Worm (Caenorhabditis elegans) whole organism, mixed stage, embryonic: Measurements from ENCODE around the gene aman-1.

ENCODE experiments used
- M03D4.4 ChIP-seq: sonication (generic microtip); optimal IDR thresholded peaks from 2 replicates; lab custom pipeline; 2017; ENCODE audit warnings: mild to moderate bottlenecking, missing genetic modification characterization, missing compliant biosample characterization
- bed-3 ChIP-seq: fragments of 200-800 bp; sonication (Bioruptor generic); optimal IDR thresholded peaks from 3 replicates; lab custom pipeline; 2018; ENCODE audit warnings: mild to moderate bottlenecking, missing genetic modification characterization, moderate library complexity, missing compliant biosample characterization
- blmp-1 ChIP-seq: fragments of 150-350 bp; optimal IDR thresholded peaks from 2 replicates; lab custom pipeline; 2014; ENCODE audit warnings: missing biosample characterization, missing genetic modification characterization
- ceh-39 ChIP-seq: fragments of 150-350 bp; optimal IDR thresholded peaks from 2 replicates; lab custom pipeline; 2014; ENCODE audit warnings: missing biosample characterization, missing genetic modification characterization
- ceh-43 ChIP-seq: fragments of 200-800 bp; sonication (Bioruptor generic); optimal IDR thresholded peaks from 2 replicates; lab custom pipeline; 2018; ENCODE audit warnings: mild to moderate bottlenecking, missing genetic modification characterization, moderate library complexity, missing compliant biosample characterization
- ceh-83 ChIP-seq: fragments of 200-800 bp; sonication (Bioruptor generic); optimal IDR thresholded peaks from 2 replicates; lab custom pipeline; 2018; ENCODE audit warnings: mild to moderate bottlenecking, missing genetic modification characterization, missing compliant biosample characterization
- ces-1 ChIP-seq: fragments of 150-350 bp; optimal IDR thresholded peaks from 2 replicates; lab custom pipeline; 2014; ENCODE audit warnings: missing biosample characterization, missing genetic modification reagents, missing genetic modification characterization
- cnd-1 ChIP-seq: fragments of 200-800 bp; sonication (Bioruptor generic); optimal IDR thresholded peaks from 2 replicates; lab custom pipeline; 2018; ENCODE audit warnings: mild to moderate bottlenecking, missing genetic modification characterization, missing compliant biosample characterization
- elt-1 ChIP-seq: sonication (generic microtip); optimal IDR thresholded peaks from 2 replicates; lab custom pipeline; 2017; ENCODE audit warnings: missing genetic modification characterization, mild to moderate bottlenecking, missing compliant biosample characterization, antibody characterized with exemption, moderate library complexity, borderline replicate concordance; ENCODE audit not compliant: insufficient read depth
- flh-1 ChIP-seq: fragments of 200-800 bp; sonication (Bioruptor generic); optimal IDR thresholded peaks from 2 replicates; lab custom pipeline; 2018; ENCODE audit warnings: mild to moderate bottlenecking, missing genetic modification characterization, moderate library complexity, missing compliant biosample characterization
- ham-2 ChIP-seq: fragments of 200-800 bp; sonication (Bioruptor generic); optimal IDR thresholded peaks from 2 replicates; lab custom pipeline; 2018; ENCODE audit warnings: mild to moderate bottlenecking, missing genetic modification characterization, missing compliant biosample characterization
- hlh-1 ChIP-seq: fragments of 150-350 bp; optimal IDR thresholded peaks from 2 replicates; lab custom pipeline; 2014; ENCODE audit warnings: missing biosample characterization, missing genetic modification reagents, missing genetic modification characterization
- lin-13 ChIP-seq: fragments of 150-350 bp; optimal IDR thresholded peaks from 2 replicates; lab custom pipeline; 2014; ENCODE audit warnings: missing biosample characterization, missing genetic modification characterization
- lin-32 ChIP-seq: fragments of 200-800 bp; sonication (Bioruptor generic); optimal IDR thresholded peaks from 2 replicates; lab custom pipeline; 2018; ENCODE audit warnings: mild to moderate bottlenecking, missing genetic modification characterization, missing compliant biosample characterization
- lsy-2 ChIP-seq: fragments of 150-350 bp; optimal IDR thresholded peaks from 2 replicates; lab custom pipeline; 2014; ENCODE audit warnings: missing biosample characterization, missing genetic modification characterization
- mab-5 ChIP-seq: fragments of 150-350 bp; optimal IDR thresholded peaks from 2 replicates; lab custom pipeline; 2014; ENCODE audit warnings: missing biosample characterization, missing genetic modification characterization
- mep-1 ChIP-seq: fragments of 150-350 bp; optimal IDR thresholded peaks from 2 replicates; lab custom pipeline; 2017; ENCODE audit warnings: missing biosample characterization, missing genetic modification reagents, missing genetic modification characterization, inconsistent platforms
- mls-2 ChIP-seq: sonication (generic microtip); optimal IDR thresholded peaks from 2 replicates; lab custom pipeline; 2016; ENCODE audit warnings: mild to moderate bottlenecking, missing genetic modification characterization, moderate library complexity, missing compliant biosample characterization
- nhr-12 ChIP-seq: fragments of 150-350 bp; optimal IDR thresholded peaks from 2 replicates; lab custom pipeline; 2014; ENCODE audit warnings: missing biosample characterization, missing genetic modification characterization
- nhr-2 ChIP-seq: fragments of 150-350 bp; optimal IDR thresholded peaks from 2 replicates; lab custom pipeline; 2014; ENCODE audit warnings: missing biosample characterization, missing genetic modification characterization
- nhr-237 ChIP-seq: fragments of 150-350 bp; optimal IDR thresholded peaks from 2 replicates; lab custom pipeline; 2014; ENCODE audit warnings: missing biosample characterization, missing genetic modification characterization
- nhr-28 ChIP-seq: fragments of 150-350 bp; optimal IDR thresholded peaks from 2 replicates; lab custom pipeline; 2014; ENCODE audit warnings: missing biosample characterization, missing genetic modification characterization
- nhr-76 ChIP-seq: sonication (generic microtip); optimal IDR thresholded peaks from 2 replicates; lab custom pipeline; 2017; ENCODE audit warnings: missing biosample characterization, missing genetic modification characterization
- pha-4 ChIP-seq: fragments of 150-350 bp; optimal IDR thresholded peaks from 2 replicates; lab custom pipeline; 2018; ENCODE audit warnings: missing biosample characterization, missing genetic modification reagents, missing genetic modification characterization
- sem-2 ChIP-seq: fragments of 200-800 bp; sonication (Bioruptor generic); optimal IDR thresholded peaks from 2 replicates; lab custom pipeline; 2018; ENCODE audit warnings: mild to moderate bottlenecking, missing genetic modification characterization, missing compliant biosample characterization
- snpc-4 ChIP-seq: fragments of 150-350 bp; optimal IDR thresholded peaks from 2 replicates; lab custom pipeline; 2014; ENCODE audit warnings: missing biosample characterization, missing genetic modification characterization
- sptf-1 ChIP-seq: sonication (generic microtip); optimal IDR thresholded peaks from 2 replicates; lab custom pipeline; 2017; ENCODE audit warnings: mild to moderate bottlenecking, missing genetic modification characterization, moderate library complexity, missing compliant biosample characterization
- tbx-8 ChIP-seq: fragments of 200-800 bp; sonication (Bioruptor generic); optimal IDR thresholded peaks from 2 replicates; lab custom pipeline; 2018; ENCODE audit warnings: mild to moderate bottlenecking, missing genetic modification characterization, moderate library complexity, missing compliant biosample characterization
- unc-120 ChIP-seq: sonication (generic microtip); optimal IDR thresholded peaks from 2 replicates; lab custom pipeline; 2017; ENCODE audit warnings: missing genetic modification characterization, missing compliant biosample characterization; ENCODE audit not compliant: poor library complexity, severe bottlenecking
- unc-62 ChIP-seq: fragments of 150-350 bp; optimal IDR thresholded peaks from 2 replicates; lab custom pipeline; 2014; ENCODE audit warnings: missing biosample characterization, missing genetic modification reagents, missing genetic modification characterization
- zip-8 ChIP-seq: fragments of 150-350 bp; optimal IDR thresholded peaks from 2 replicates; lab custom pipeline; 2014; ENCODE audit warnings: missing biosample characterization, missing genetic modification characterization
- ztf-11 ChIP-seq: fragments of 150-350 bp; optimal IDR thresholded peaks from 2 replicates; lab custom pipeline; 2014; ENCODE audit warnings: missing biosample characterization, missing genetic modification characterization

aman-1 gene

DNA sequence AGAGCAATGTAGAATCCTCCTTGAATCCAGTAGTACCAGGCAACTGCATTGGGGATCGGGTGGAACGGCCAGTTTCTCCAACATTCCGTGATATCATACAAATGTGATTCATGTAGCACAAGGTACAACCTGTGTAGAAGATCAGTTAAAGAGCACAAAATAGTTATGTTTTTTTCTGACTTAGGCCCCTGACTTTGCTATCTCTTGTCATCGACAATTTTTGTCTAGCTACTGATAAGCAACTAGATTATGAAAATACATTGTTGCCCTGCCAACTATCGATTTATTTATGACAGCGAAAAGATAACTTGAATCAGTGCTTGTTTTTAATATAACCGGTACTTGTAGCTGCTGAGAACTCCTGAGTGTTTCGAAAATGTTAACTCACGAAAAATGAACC, 34.6 kb upstream of the aman-1 start:
- TF ChIP-seq hlh-1 (tag; lab: Kevin White, UChicago) = no peak
- TF ChIP-seq nhr-237 (tag; lab: Kevin White, UChicago) = no peak
- TF ChIP-seq mab-5 (tag; lab: Kevin White, UChicago) = no peak
- TF ChIP-seq lin-13 (tag; lab: Kevin White, UChicago) = no peak
- no peak for TF ChIP-seq snpc-4 (tag; lab: Kevin White, UChicago)
- no peak for TF ChIP-seq ceh-83 (GFP tag; lab: Kevin White, UChicago)
- no peak for TF ChIP-seq ceh-43 (GFP tag; lab: Kevin White, UChicago)
- no peak for TF ChIP-seq unc-120

DNA sequence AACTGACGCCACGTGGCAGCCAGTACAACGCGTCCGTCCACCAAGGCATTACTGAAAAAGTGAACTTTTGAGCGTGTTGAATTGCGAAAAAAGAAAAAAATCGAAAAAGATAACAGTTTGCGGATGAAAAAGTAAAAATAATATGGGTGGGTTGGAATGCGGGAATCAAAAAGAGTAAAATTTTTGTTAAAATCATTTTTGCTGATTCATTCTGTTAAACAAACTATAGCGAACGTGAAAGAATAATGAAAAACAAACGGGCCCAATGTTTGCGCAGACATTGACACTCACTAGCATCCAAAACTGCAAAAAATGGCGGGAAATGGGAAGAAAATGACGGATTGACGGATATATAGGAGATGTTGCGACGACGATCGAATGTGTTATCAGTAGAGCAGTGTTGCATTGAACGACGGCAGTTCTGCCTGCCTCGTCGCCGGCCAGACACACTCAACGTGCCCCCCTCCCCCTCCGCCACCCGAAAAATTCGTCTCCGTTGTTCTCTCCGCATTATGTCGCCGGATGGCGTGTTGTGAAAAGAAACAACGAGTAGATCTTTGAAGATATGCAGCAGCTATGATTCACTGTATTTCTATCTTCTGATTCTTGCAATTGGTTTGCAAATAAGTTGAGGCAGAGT, 33.4 kb upstream of the aman-1 start, which contains the start of gene hyl-2:
TSS of gene hyl-2 (minus strand) at position 51 of the 640 bp plus-strand sequence.
- peak; percentile 8 for TF ChIP-seq mls-2 (tag; lab: Kevin White, UChicago)
- TF ChIP-seq elt-1 (tag; lab: Kevin White, UChicago) = peak; percentile 21
- no peak for TF ChIP-seq bed-3 (GFP tag; lab: Kevin White, UChicago)
- TF ChIP-seq lin-32 (GFP tag; lab: Kevin White, UChicago) = no peak
- TF ChIP-seq hlh-1 (tag; lab: Kevin White, UChicago) = peak; percentile 5
- peak; percentile 39 for TF ChIP-seq cnd-1
- TF ChIP-seq blmp-1 = no peak
- TF ChIP-seq lsy-2 = no peak
- peak; percentile 37 for TF ChIP-seq ham-2
- no peak for TF ChIP-seq tbx-8 (GFP tag; lab: Kevin White, UChicago)
- TF ChIP-seq snpc-4 (tag; lab: Kevin White, UChicago) = no peak
- peak; percentile 10 for TF ChIP-seq lin-13 (tag; lab: Kevin White, UChicago)
- TF ChIP-seq ceh-83 (GFP tag; lab: Kevin White, UChicago) = no peak
- TF ChIP-seq sptf-1 (tag; lab: Kevin White, UChicago) = peak; percentile 42
- no peak for TF ChIP-seq mab-5 (tag; lab: Kevin White, UChicago)
- no peak for TF ChIP-seq flh-1 (GFP tag; lab: Kevin White, UChicago)
- TF ChIP-seq pha-4 (tag; lab: Kevin White, UChicago) = no peak

DNA sequence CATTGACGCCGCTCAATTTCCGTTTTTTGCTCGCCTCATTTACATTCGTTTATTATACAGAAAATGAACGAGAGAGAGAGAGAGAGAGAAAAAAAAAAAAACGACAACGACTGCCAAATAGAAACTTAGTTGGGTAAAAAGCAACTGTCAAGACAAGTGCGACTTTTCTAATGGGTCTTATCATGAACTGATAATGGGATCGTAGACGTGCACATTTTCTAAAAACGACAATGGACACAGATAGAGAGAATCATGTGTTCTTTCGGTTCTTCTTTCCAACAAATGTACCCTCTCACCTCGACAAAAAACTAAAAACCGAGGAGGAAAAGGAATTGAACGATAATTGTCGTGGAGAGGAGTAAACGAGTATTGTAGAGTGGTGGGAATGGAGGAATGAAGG, 32.8 kb upstream of the aman-1 start:
- TF ChIP-seq zip-8 (tag; lab: Kevin White, UChicago) (no peak), snpc-4 (tag; lab: Kevin White, UChicago) (no peak), blmp-1 (no peak), nhr-12 (tag; lab: Kevin White, UChicago) (no peak), mab-5 (tag; lab: Kevin White, UChicago) (no peak), bed-3 (GFP tag; lab: Kevin White, UChicago) (no peak), nhr-2 (tag; lab: Kevin White, UChicago) (no peak), flh-1 (GFP tag; lab: Kevin White, UChicago) (no peak), elt-1 (tag; lab: Kevin White, UChicago) (no peak), ceh-39 (tag; lab: Kevin White, UChicago) (no peak), M03D4.4 (tag; lab: Kevin White, UChicago) (no peak), pha-4 (tag; lab: Kevin White, UChicago) (no peak), hlh-1 (tag; lab: Kevin White, UChicago) (no peak)

DNA sequence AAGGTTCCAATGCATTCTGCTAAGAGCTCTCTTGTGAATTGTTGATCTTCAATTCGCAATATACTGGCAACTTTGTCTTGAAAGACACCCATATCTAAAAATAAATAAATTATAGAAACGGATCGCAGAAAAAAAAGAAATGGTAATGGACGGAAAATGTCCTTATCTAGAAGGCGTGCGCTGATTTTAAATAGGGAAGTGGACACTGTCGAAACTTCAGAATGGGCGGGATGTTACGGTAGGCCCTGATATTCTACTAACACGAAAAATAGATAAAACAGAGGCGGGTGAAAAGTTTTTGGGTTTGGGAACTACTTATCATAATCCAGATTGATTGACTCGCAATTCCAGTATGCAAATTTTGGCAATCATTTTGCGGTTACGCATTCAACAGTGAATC, 28.0 kb upstream of the aman-1 start, which contains the start of gene aqp-8:
TSS of gene aqp-8 (minus strand) at position 101 of the 400 bp plus-strand sequence.
- TF ChIP-seq nhr-237 (tag; lab: Kevin White, UChicago) (no peak), hlh-1 (tag; lab: Kevin White, UChicago) (no peak), zip-8 (tag; lab: Kevin White, UChicago) (no peak), sptf-1 (tag; lab: Kevin White, UChicago) (no peak), ham-2 (no peak), nhr-76 (tag; lab: Kevin White, UChicago) (no peak)

DNA sequence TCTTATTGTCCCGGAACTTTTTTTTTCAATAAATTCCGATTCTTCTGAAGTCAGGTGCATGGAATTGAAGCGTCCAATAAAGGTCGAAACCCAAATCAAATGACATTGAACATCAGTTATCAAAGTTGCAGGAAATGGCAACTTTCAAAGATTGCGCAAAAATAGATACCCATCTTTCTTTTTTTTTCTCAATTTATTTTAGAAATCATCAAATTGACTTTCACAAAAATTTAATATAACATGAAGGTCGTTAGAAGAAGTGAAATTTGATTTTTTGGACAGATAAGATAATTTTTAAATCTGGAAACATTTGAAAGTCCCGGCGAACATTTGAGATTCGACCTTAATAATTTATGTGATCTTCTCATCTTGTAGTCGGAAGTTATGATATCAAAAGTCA, 27.2 kb upstream of the aman-1 start:
- no peak for TF ChIP-seq lin-32 (GFP tag; lab: Kevin White, UChicago)
- no peak for TF ChIP-seq hlh-1 (tag; lab: Kevin White, UChicago)
- TF ChIP-seq zip-8 (tag; lab: Kevin White, UChicago) = no peak
- TF ChIP-seq, all 35 proteins: peak for 0

DNA sequence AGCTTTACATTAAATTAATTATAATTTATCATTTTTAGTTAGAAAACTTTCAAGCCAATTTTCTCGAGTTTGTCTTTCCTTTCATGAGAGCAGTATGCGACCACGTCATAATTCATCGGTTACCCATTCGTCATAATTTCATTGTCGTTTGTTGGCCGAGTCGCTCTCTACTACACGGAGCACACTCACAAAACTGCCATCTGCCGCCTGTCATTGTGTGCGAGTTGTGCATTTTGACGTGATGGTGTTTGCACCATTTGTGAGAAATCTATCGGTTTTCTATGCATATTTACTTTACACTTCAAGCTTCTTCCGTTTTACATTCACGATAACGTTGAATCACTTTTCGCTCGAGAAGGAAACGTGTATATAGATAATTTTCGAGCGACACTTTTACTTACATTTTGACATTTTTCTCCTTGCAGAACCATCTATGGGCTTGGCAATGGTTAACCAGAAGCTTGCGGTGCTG, 26.1 kb upstream of the aman-1 start, which contains the start of gene dhhc-10:
TSS of gene dhhc-10 (plus strand) at position 422 of the 472 bp plus-strand sequence.
- peak; percentile 78 for TF ChIP-seq hlh-1 (tag; lab: Kevin White, UChicago)
- peak; percentile 70 for TF ChIP-seq nhr-2 (tag; lab: Kevin White, UChicago)
- TF ChIP-seq unc-62 (GFP tag; lab: Kevin White, UChicago) = peak; percentile 71
- no peak for TF ChIP-seq sem-2 (GFP tag; lab: Kevin White, UChicago)
- peak; percentile 29 for TF ChIP-seq mep-1 (tag; lab: Kevin White, UChicago)
- TF ChIP-seq nhr-28 (tag; lab: Kevin White, UChicago) = no peak
- TF ChIP-seq ceh-83 (GFP tag; lab: Kevin White, UChicago) = no peak
- peak; percentile 36 for TF ChIP-seq lsy-2
- TF ChIP-seq unc-120 = peak; percentile 14
- TF ChIP-seq bed-3 (GFP tag; lab: Kevin White, UChicago) = no peak
- peak; percentile 31 for TF ChIP-seq mls-2 (tag; lab: Kevin White, UChicago)
- peak; percentile 29 for TF ChIP-seq ztf-11
- peak; percentile 17 for TF ChIP-seq sptf-1 (tag; lab: Kevin White, UChicago)
- TF ChIP-seq ces-1 (GFP tag; lab: Kevin White, UChicago) = peak; percentile 92
- TF ChIP-seq lin-32 (GFP tag; lab: Kevin White, UChicago) = peak; percentile 61
- TF ChIP-seq ceh-39 (tag; lab: Kevin White, UChicago) = peak; percentile 62
- peak; percentile 62 for TF ChIP-seq cnd-1
- peak; percentile 84 for TF ChIP-seq pha-4 (tag; lab: Kevin White, UChicago)
- peak; percentile 20 for TF ChIP-seq M03D4.4 (tag; lab: Kevin White, UChicago)
